Fruit fly (Drosophila melanogaster) Kc167 (cell line): ENCODE results near the gene mtDNA-helicase.

Experiments used
- Myc ChIP-seq: fragments of >200 bp; optimal IDR thresholded peaks from 2 replicates; lab custom pipeline; 2017; ENCODE audit warnings: missing external identifiers
- Sin3A ChIP-seq: fragments of >200 bp; optimal IDR thresholded peaks from 2 replicates; lab custom pipeline; 2018; ENCODE audit warnings: missing external identifiers
- h ChIP-seq: fragments of >200 bp; optimal IDR thresholded peaks from 3 replicates; lab custom pipeline; 2018; ENCODE audit warnings: missing external identifiers
- insv ChIP-seq: fragments of >200 bp; optimal IDR thresholded peaks from 3 replicates; lab custom pipeline; 2018; ENCODE audit warnings: missing external identifiers
- psq ChIP-seq: fragments of >200 bp; optimal IDR thresholded peaks from 2 replicates; lab custom pipeline; 2017; ENCODE audit warnings: missing external identifiers
- ttk ChIP-seq: sonication (Bioruptor generic); optimal IDR thresholded peaks from 2 replicates; lab custom pipeline; 2017; ENCODE audit warnings: missing external identifiers

DNA sequence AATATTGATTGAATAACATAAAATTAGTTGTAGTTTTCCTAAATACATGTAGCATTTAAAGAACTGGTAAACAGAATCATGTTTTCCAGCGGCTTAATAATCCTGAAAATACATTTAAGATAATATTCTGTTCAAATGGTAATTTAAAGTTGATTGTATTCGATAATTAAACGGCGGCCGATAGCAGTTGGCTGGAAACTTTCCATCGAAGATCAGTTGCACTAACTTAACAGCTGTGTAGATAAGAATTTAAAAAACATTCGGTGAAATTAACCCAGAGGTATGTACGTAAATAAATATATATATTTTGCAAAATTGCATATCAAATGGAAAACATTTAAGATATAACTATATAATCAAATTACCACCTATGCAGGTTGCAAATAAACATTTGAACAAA, 26.7 kb upstream of the mtDNA-helicase start, which contains the start of gene CG4594:
- TF ChIP-seq h: no peak
- no peak for TF ChIP-seq psq (lab: Kevin White, UChicago)
- TF ChIP-seq Sin3A (lab: Kevin White, UChicago): no peak
- TF ChIP-seq ttk (lab: Kevin White, UChicago): no peak
- TF ChIP-seq insv (lab: Kevin White, UChicago): no peak
- TF ChIP-seq Myc (lab: Kevin White, UChicago): no peak
